Fruit fly (Drosophila melanogaster) whole organism, embryonic: ENCODE results near the gene Hip14.

Experiments used
- ATbp ChIP-seq: fragments of 200-800 bp; sonication (Bioruptor generic); optimal IDR thresholded peaks from 2 replicates; lab custom pipeline; 2017; ENCODE audit warnings: missing biosample characterization, mild to moderate bottlenecking, missing genetic modification characterization, missing genetic modification reagents
- CG10654 ChIP-seq: fragments of 200-800 bp; sonication (Bioruptor generic); optimal IDR thresholded peaks from 2 replicates; lab custom pipeline; 2016; ENCODE audit warnings: missing biosample characterization, missing genetic modification characterization
- CG13424 ChIP-seq: fragments of 200-800 bp; sonication (Bioruptor generic); optimal IDR thresholded peaks from 2 replicates; lab custom pipeline; 2019; ENCODE audit warnings: missing biosample characterization, mild to moderate bottlenecking, missing genetic modification characterization, moderate library complexity
- CG14667 ChIP-seq: fragments of 200-800 bp; sonication (Bioruptor generic); IDR thresholded peaks from 2 replicates; pipeline ENCODE4 v1.3.6; 2022; ENCODE audit warnings: missing biosample characterization, missing genetic modification characterization
- CG16813 ChIP-seq: fragments of 200-800 bp; sonication (Bioruptor generic); IDR thresholded peaks from 3 replicates; pipeline ENCODE4 v1.3.6; 2022; ENCODE audit warnings: missing biosample characterization, missing genetic modification characterization; ENCODE audit not compliant: partially characterized antibody
- CG18011 ChIP-seq: fragments of 200-800 bp; sonication (Bioruptor generic); optimal IDR thresholded peaks from 2 replicates; lab custom pipeline; 2017; ENCODE audit warnings: missing biosample characterization, missing genetic modification characterization, mild to moderate bottlenecking, moderate library complexity, missing genotype
- CG18262 ChIP-seq: fragments of 200-800 bp; optimal IDR thresholded peaks from 3 replicates; lab custom pipeline; 2019; ENCODE audit warnings: missing biosample characterization, mild to moderate bottlenecking, missing genetic modification characterization, moderate library complexity
- CG18599 ChIP-seq: fragments of 200-800 bp; sonication (Bioruptor generic); optimal IDR thresholded peaks from 3 replicates; lab custom pipeline; 2017; ENCODE audit warnings: missing biosample characterization, missing genetic modification characterization, mild to moderate bottlenecking, moderate library complexity, missing genetic modification reagents
- CG18764 ChIP-seq: fragments of 200-800 bp; sonication (Bioruptor generic); optimal IDR thresholded peaks from 3 replicates; lab custom pipeline; 2016; ENCODE audit warnings: missing biosample characterization, missing genetic modification characterization
- CG2116 ChIP-seq: fragments of 200-800 bp; sonication (Bioruptor generic); optimal IDR thresholded peaks from 3 replicates; lab custom pipeline; 2018; ENCODE audit warnings: missing biosample characterization, mild to moderate bottlenecking, missing genetic modification characterization
- CG2199 ChIP-seq: fragments of 200-800 bp; sonication (Bioruptor generic); IDR thresholded peaks from 3 replicates; pipeline ENCODE4 v1.3.6; 2022; ENCODE audit warnings: missing biosample characterization, missing genetic modification characterization
- CG30020 ChIP-seq: fragments of 200-800 bp; optimal IDR thresholded peaks from 2 replicates; lab custom pipeline; 2019; ENCODE audit warnings: missing biosample characterization, mild to moderate bottlenecking, missing genetic modification characterization, moderate library complexity
- CG3838 ChIP-seq: fragments of 200-800 bp; sonication (Bioruptor generic); optimal IDR thresholded peaks from 3 replicates; lab custom pipeline; 2016; ENCODE audit warnings: missing biosample characterization, missing genetic modification characterization
- CG3847 ChIP-seq: fragments of 200-800 bp; sonication (Bioruptor generic); IDR thresholded peaks from 2 replicates; pipeline ENCODE4 v1.3.6; 2022; ENCODE audit warnings: missing biosample characterization, missing genetic modification characterization
- CG4707 ChIP-seq: fragments of 200-800 bp; sonication (Bioruptor generic); optimal IDR thresholded peaks from 2 replicates; lab custom pipeline; 2018; ENCODE audit warnings: missing biosample characterization, mild to moderate bottlenecking, missing genetic modification characterization, moderate library complexity
- CG7786 ChIP-seq: fragments of 200-800 bp; sonication (Bioruptor generic); optimal IDR thresholded peaks from 2 replicates; lab custom pipeline; 2016; ENCODE audit warnings: missing biosample characterization, missing genetic modification characterization
- Deaf1 ChIP-seq: fragments of 200-800 bp; optimal IDR thresholded peaks from 3 replicates; lab custom pipeline; 2019; ENCODE audit warnings: missing biosample characterization, mild to moderate bottlenecking, missing genetic modification characterization, moderate library complexity
- E2f1 ChIP-seq: fragments of 200-800 bp; sonication (Bioruptor generic); IDR thresholded peaks from 2 replicates; pipeline ENCODE4 v1.3.6; 2022; ENCODE audit warnings: missing biosample characterization, missing genetic modification characterization
- Myb ChIP-seq: fragments of 200-800 bp; sonication (Bioruptor generic); optimal IDR thresholded peaks from 2 replicates; lab custom pipeline; 2016; ENCODE audit warnings: missing biosample characterization, missing genetic modification characterization
- Pdp1 ChIP-seq, 2 experiments: fragments of 200-800 bp; sonication (Bioruptor generic); optimal IDR thresholded peaks; 3 replicates each; lab custom pipeline; 2016; ENCODE audit warnings: missing biosample characterization in 2 of 2, missing genetic modification characterization in 2 of 2, mild to moderate bottlenecking in 1 of 2, moderate library complexity in 1 of 2
- Scr ChIP-seq: fragments of 200-800 bp; sonication (Bioruptor generic); IDR thresholded peaks from 2 replicates; pipeline ENCODE4 v1.3.6; 2022; ENCODE audit warnings: missing biosample characterization, missing genetic modification characterization; ENCODE audit not compliant: partially characterized antibody
- Six4 ChIP-seq: fragments of 200-800 bp; sonication (Bioruptor generic); optimal IDR thresholded peaks from 2 replicates; lab custom pipeline; 2016; ENCODE audit warnings: missing biosample characterization, missing genetic modification characterization
- Stat92E ChIP-seq, 3 experiments: fragments of >200 bp in 2 of 3; fragments of 200-800 bp in 1 of 3; sonication (Bioruptor generic) in 1 of 3; optimal IDR thresholded peaks; 2 replicates each; lab custom pipeline; 2017 to 2019; ENCODE audit warnings: missing biosample characterization in 3 of 3, missing genetic modification characterization in 3 of 3, mild to moderate bottlenecking in 1 of 3, moderate library complexity in 1 of 3
- ap ChIP-seq: fragments of 200-800 bp; sonication (Bioruptor generic); IDR thresholded peaks from 2 replicates; pipeline ENCODE4 v1.3.6; 2022; ENCODE audit warnings: missing biosample characterization, missing genetic modification characterization
- bab2 ChIP-seq: fragments of 200-800 bp; sonication (Bioruptor generic); optimal IDR thresholded peaks from 2 replicates; lab custom pipeline; 2016; ENCODE audit warnings: missing biosample characterization, missing genetic modification characterization
- bcd ChIP-seq: fragments of 200-800 bp; sonication (Bioruptor generic); optimal IDR thresholded peaks from 2 replicates; lab custom pipeline; 2017; ENCODE audit warnings: missing biosample characterization, mild to moderate bottlenecking, missing genetic modification characterization
- cato ChIP-seq: fragments of 200-800 bp; sonication (Bioruptor generic); optimal IDR thresholded peaks from 2 replicates; lab custom pipeline; 2016; ENCODE audit warnings: missing biosample characterization, missing genetic modification characterization, borderline replicate concordance
- ci ChIP-seq: fragments of 200-800 bp; sonication (Bioruptor generic); IDR thresholded peaks from 3 replicates; pipeline ENCODE4 v1.3.6; 2022; ENCODE audit warnings: missing biosample characterization, missing genetic modification characterization
- crc ChIP-seq: fragments of 200-800 bp; sonication (Bioruptor generic); optimal IDR thresholded peaks from 2 replicates; lab custom pipeline; 2016; ENCODE audit warnings: missing biosample characterization, missing genetic modification characterization
- dati ChIP-seq: fragments of 200-800 bp; sonication (Bioruptor generic); IDR thresholded peaks from 2 replicates; pipeline ENCODE4 v1.3.6; 2022; ENCODE audit warnings: missing biosample characterization, missing genetic modification characterization
- lola ChIP-seq, 3 experiments: fragments of >200 bp in 2 of 3; fragments of 200-800 bp in 1 of 3; sonication (Bioruptor generic) in 1 of 3; optimal IDR thresholded peaks; 2 replicates each; lab custom pipeline; 2017 to 2019; ENCODE audit warnings: missing biosample characterization in 3 of 3, missing genetic modification characterization in 3 of 3, mild to moderate bottlenecking in 1 of 3, moderate library complexity in 1 of 3
- mirr ChIP-seq: fragments of 200-800 bp; sonication (Bioruptor generic); optimal IDR thresholded peaks from 3 replicates; lab custom pipeline; 2018; ENCODE audit warnings: missing biosample characterization, mild to moderate bottlenecking, missing genetic modification characterization
- nerfin-2 ChIP-seq: fragments of 200-800 bp; sonication (Bioruptor generic); IDR thresholded peaks from 2 replicates; pipeline ENCODE4 v1.3.6; 2022; ENCODE audit warnings: missing biosample characterization, missing genetic modification characterization; ENCODE audit not compliant: partially characterized antibody
- nmo ChIP-seq: fragments of 200-800 bp; sonication (Bioruptor generic); optimal IDR thresholded peaks from 2 replicates; lab custom pipeline; 2018; ENCODE audit warnings: missing biosample characterization, mild to moderate bottlenecking, missing genetic modification characterization, moderate library complexity
- org-1 ChIP-seq: fragments of 200-800 bp; sonication (Bioruptor generic); optimal IDR thresholded peaks from 2 replicates; lab custom pipeline; 2017; ENCODE audit warnings: missing biosample characterization, missing genetic modification characterization
- pan ChIP-seq, 4 experiments: fragments of >200 bp in 3 of 4; fragments of 200-800 bp in 1 of 4; sonication (Bioruptor generic) in 1 of 4; optimal IDR thresholded peaks in 3 of 4; IDR thresholded peaks in 1 of 4; 2 replicates each; pipeline versions ENCODE4 v1.3.6 to Lab custom; 2017 to 2022; ENCODE audit warnings: missing biosample characterization in 2 of 4, missing genetic modification characterization in 2 of 4, mixed read lengths in 1 of 4
- pb ChIP-seq: fragments of 200-800 bp; sonication (Bioruptor generic); optimal IDR thresholded peaks from 3 replicates; lab custom pipeline; 2016; ENCODE audit warnings: missing biosample characterization, missing genetic modification characterization
- psq ChIP-seq: fragments of 200-800 bp; sonication (Bioruptor generic); optimal IDR thresholded peaks from 2 replicates; lab custom pipeline; 2017; ENCODE audit warnings: missing biosample characterization, missing genetic modification characterization
- sc ChIP-seq, 3 experiments: fragments of >200 bp in 2 of 3; fragments of 200-800 bp in 1 of 3; sonication (Bioruptor generic) in 1 of 3; optimal IDR thresholded peaks; 2 replicates in 2 of 3; 3 replicates in 1 of 3; lab custom pipeline; 2017; ENCODE audit warnings: mild to moderate bottlenecking in 1 of 3, missing biosample characterization in 1 of 3, missing genetic modification characterization in 1 of 3, missing genetic modification reagents in 1 of 3
- scrt ChIP-seq: fragments of 200-800 bp; sonication (Bioruptor generic); optimal IDR thresholded peaks from 2 replicates; lab custom pipeline; 2018; ENCODE audit warnings: missing biosample characterization, mild to moderate bottlenecking, missing genetic modification characterization, moderate library complexity
- sens-2 ChIP-seq: fragments of 200-800 bp; sonication (Bioruptor generic); IDR thresholded peaks from 2 replicates; pipeline ENCODE4 v1.3.6; 2022; ENCODE audit warnings: missing biosample characterization, missing genetic modification characterization
- so ChIP-seq: fragments of 200-800 bp; sonication (Bioruptor generic); IDR thresholded peaks from 3 replicates; pipeline ENCODE4 v1.3.6; 2022; ENCODE audit warnings: missing biosample characterization, missing genetic modification characterization
- sr ChIP-seq: fragments of 200-800 bp; sonication (Bioruptor generic); IDR thresholded peaks from 3 replicates; pipeline ENCODE4 v1.3.6; 2022; ENCODE audit warnings: missing biosample characterization, missing genetic modification characterization
- stwl ChIP-seq: fragments of 200-800 bp; sonication (Bioruptor generic); optimal IDR thresholded peaks from 3 replicates; lab custom pipeline; 2018; ENCODE audit warnings: missing biosample characterization, mild to moderate bottlenecking, missing genetic modification characterization, moderate library complexity
- tio ChIP-seq: fragments of 200-800 bp; sonication (Bioruptor generic); optimal IDR thresholded peaks from 2 replicates; lab custom pipeline; 2017; ENCODE audit warnings: missing biosample characterization, missing genetic modification characterization, inconsistent platforms
- ttk ChIP-seq: fragments of 200-800 bp; sonication (Bioruptor generic); IDR thresholded peaks from 2 replicates; pipeline ENCODE4 v2.1.2; 2022; ENCODE audit warnings: missing biosample characterization, missing genetic modification characterization
- twi ChIP-seq: fragments of 200-800 bp; optimal IDR thresholded peaks from 2 replicates; lab custom pipeline; 2019; ENCODE audit warnings: missing biosample characterization, mild to moderate bottlenecking, missing genetic modification characterization, moderate library complexity

The Hip14 gene

DNA sequence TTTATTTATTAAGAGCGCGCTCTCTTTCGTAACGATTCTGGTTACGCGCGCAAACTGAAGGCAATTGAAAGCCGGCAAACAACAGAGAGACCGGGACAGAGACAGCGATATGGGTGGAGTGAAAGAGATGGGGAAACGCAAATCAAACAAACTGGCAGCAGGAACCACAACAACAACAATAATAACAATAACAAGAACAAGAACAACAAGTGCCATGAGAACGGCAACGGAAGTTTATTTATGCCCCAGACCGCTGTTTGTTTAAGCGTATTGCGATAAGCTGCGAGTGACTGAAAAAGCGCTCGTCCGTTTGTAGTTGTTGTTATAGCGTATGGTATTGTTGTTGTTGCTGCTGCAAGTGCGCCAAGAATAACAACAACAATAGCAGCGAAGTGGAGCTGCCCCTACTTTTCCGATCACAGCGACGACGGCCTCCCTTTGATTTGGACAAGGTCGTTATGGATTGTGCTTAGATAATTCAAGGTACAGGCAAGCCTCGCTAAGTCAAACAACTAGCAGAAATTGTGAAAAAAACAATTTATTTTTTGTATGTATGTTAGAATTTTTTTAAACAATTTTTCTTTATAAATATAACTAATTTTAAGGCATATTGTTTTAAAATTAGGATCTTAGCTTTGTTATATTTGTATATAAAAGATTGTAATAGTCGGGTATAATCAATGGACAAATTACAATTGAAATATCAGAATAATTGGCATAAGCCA is 38.2 kb downstream of the Hip14 start (continued):
- TF ChIP-seq ap (peak; percentile 44; the same call in 1 of the 2 replicates), sr (0 out of 3 replicates have a peak, but pooled peaks have one; percentile 55), tio (no peak), CG16813 (GFP tag; lab: Robert Waterston, UW) (no peak), sens-2 (GFP tag; lab: Robert Waterston, UW) (0 out of 2 replicates have a peak, but pooled peaks have one; percentile 36), pan (optimal IDR thresholded peaks at IDR 0.05; lab: Kevin White, UChicago) (no peak), pan (GFP tag; optimal IDR thresholded peaks at IDR 0.05 in 1 of 2, IDR thresholded peaks at IDR 0.05 in 1 of 2) (peak in 1 of 2 experiments; percentile 78), Six4 (GFP tag; lab: Kevin White, UChicago) (peak; percentile 34), Myb (GFP tag; lab: Kevin White, UChicago) (peak; percentile 38), Pdp1 (GFP tag; optimal IDR thresholded peaks at IDR 0.05; lab: Kevin White, UChicago) (peak; percentile 47 to 77), lola (GFP tag; optimal IDR thresholded peaks at IDR 0.05; lab: Kevin White, UChicago) (peak in 1 of 3 experiments; percentile 51), nmo (no peak), CG4707 (peak; percentile 42), CG2199 (GFP tag; lab: Robert Waterston, UW) (peak; percentile 66; the same call in 1 of the 3 replicates), nerfin-2 (no peak), CG10654 (GFP tag; lab: Kevin White, UChicago) (peak; percentile 34), bab2 (GFP tag; lab: Kevin White, UChicago) (peak; percentile 81), scrt (peak; percentile 36), dati (GFP tag; lab: Robert Waterston, UW) (no peak), CG18011 (GFP tag; lab: Kevin White, UChicago) (no peak), ttk (GFP tag; lab: Robert Waterston, UW) (no peak), twi (peak; percentile 51), crc (GFP tag; lab: Kevin White, UChicago) (no peak), bcd (GFP tag; lab: Kevin White, UChicago) (peak; percentile 57), mirr (GFP tag; lab: Kevin White, UChicago) (peak; percentile 80), pb (GFP tag; lab: Kevin White, UChicago) (peak; percentile 22), Scr (GFP tag; lab: Robert Waterston, UW) (no peak), stwl (tag; lab: Kevin White, UChicago) (no peak), E2f1 (GFP tag; lab: Robert Waterston, UW) (peak; percentile 64; the same call in 1 of the 2 replicates), CG13424 (tag; lab: Kevin White, UChicago) (peak; percentile 60), CG3847 (GFP tag; lab: Robert Waterston, UW) (no peak), psq (GFP tag; lab: Kevin White, UChicago) (peak; percentile 17), cato (GFP tag; lab: Kevin White, UChicago) (peak; percentile 45), sc (optimal IDR thresholded peaks at IDR 0.05; lab: Kevin White, UChicago) (no peak), sc (GFP tag; optimal IDR thresholded peaks at IDR 0.05; lab: Kevin White, UChicago) (peak; percentile 77), ATbp (GFP tag; lab: Kevin White, UChicago) (peak; percentile 90), Stat92E (GFP tag; optimal IDR thresholded peaks at IDR 0.05; lab: Kevin White, UChicago) (no peak), CG2116 (GFP tag; lab: Kevin White, UChicago) (peak; percentile 36), CG30020 (tag; lab: Kevin White, UChicago) (no peak), ci (GFP tag; lab: Robert Waterston, UW) (peak; percentile 87), CG18764 (GFP tag; lab: Kevin White, UChicago) (peak; percentile 58), CG14667 (GFP tag; lab: Robert Waterston, UW) (no peak), Deaf1 (peak; percentile 41), CG7786 (GFP tag; lab: Kevin White, UChicago) (peak; percentile 24), CG3838 (GFP tag; lab: Kevin White, UChicago) (peak; percentile 23), CG18262 (tag; lab: Kevin White, UChicago) (peak; percentile 40), org-1 (peak; percentile 69), CG18599 (GFP tag; lab: Kevin White, UChicago) (peak; percentile 60), so (peak; percentile 80; the same call in 2 of the 3 replicates)
